Fruit fly (Drosophila melanogaster): ENCODE measurements around the gene HGTX.

Gene HGTX

DNA sequence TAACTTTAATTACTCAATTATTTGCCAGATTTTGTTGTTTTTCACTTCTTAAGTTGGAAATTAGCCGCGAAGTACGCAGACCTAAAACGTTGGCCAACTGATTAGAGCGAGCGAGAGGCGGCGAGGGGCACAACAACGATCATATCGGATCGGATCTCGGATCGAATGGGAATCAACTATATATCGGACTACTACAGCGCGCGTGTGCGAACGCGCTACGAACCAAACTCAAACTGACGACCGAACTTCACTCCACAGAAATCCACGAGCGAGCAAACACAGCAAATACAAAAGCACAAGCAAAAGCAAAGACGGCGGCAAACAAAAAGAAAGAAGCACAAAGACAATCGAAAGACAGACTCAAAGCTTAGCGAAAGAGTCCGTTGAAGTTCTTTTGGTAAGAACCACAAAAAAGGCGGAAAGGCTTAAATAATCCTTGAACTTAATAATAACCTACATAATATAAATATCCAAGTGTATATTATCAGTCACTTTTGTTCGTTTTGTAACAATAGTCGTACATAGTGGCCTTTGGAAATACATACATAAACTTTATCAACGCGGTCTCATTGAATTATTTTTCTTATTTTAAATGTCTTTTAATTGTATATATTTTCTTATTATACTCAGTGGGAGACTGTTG lies 63.2 kb downstream of the HGTX start, which contains the start of the genes bbg and CG43246 (continued):
- TF ChIP-seq Ets97D (GFP tag; optimal IDR thresholded peaks at IDR 0.05) (no peak), CG15514 (GFP tag; optimal IDR thresholded peaks at IDR 0.05) (peak; percentile 16), Hey (tag; optimal IDR thresholded peaks at IDR 0.05) (no peak), CkIIα-i1 (GFP tag; IDR thresholded peaks at IDR 0.05) (no peak), Lim3 (GFP tag; IDR thresholded peaks at IDR 0.05) (no peak), CG2889 (GFP tag; IDR thresholded peaks at IDR 0.05) (no peak), lab (GFP tag; optimal IDR thresholded peaks at IDR 0.05) (peak; percentile 11), CG10147 (GFP tag; optimal IDR thresholded peaks at IDR 0.05) (no peak), ci (GFP tag; IDR thresholded peaks at IDR 0.05) (0 out of 3 replicates have a peak, but pooled peaks have one; percentile 37), CG6791 (GFP tag; IDR thresholded peaks at IDR 0.05; ENCODE audit: partially characterized antibody) (peak; percentile 58; the same call in 1 of the 3 replicates), Dfd (GFP tag; optimal IDR thresholded peaks at IDR 0.05) (no peak), CG13424 (tag; optimal IDR thresholded peaks at IDR 0.05) (no peak), nerfin-1 (tag; optimal IDR thresholded peaks at IDR 0.05) (no peak), zen2 (GFP tag; IDR thresholded peaks at IDR 0.05; ENCODE audit: partially characterized antibody) (no peak), HmgZ (tag; optimal IDR thresholded peaks at IDR 0.05) (peak; percentile 6), caup (GFP tag; optimal IDR thresholded peaks at IDR 0.05; ENCODE audit: severe bottlenecking) (peak; percentile 5), CrebB (tag; optimal IDR thresholded peaks at IDR 0.05) (no peak), eve (GFP tag; optimal IDR thresholded peaks at IDR 0.05) (no peak), az2 (GFP tag; optimal IDR thresholded peaks at IDR 0.05) (no peak), oc (tag; optimal IDR thresholded peaks at IDR 0.05) (no peak), gce (GFP tag; IDR thresholded peaks at IDR 0.05) (no peak), NFAT (GFP tag; IDR thresholded peaks at IDR 0.05) (0 out of 2 replicates have a peak, but pooled peaks have one; percentile 40), chinmo (GFP tag; IDR thresholded peaks at IDR 0.05; ENCODE audit: partially characterized antibody) (peak; percentile 72; the same call in 1 of the 4 replicates), insv (GFP tag; optimal IDR thresholded peaks at IDR 0.05) (no peak), CG13287 (GFP tag; IDR thresholded peaks at IDR 0.05; ENCODE audit: partially characterized antibody) (0 out of 2 replicates have a peak, but pooled peaks have one; percentile 16), Deaf1 (tag; optimal IDR thresholded peaks at IDR 0.05) (peak; percentile 91), CG3163 (GFP tag; optimal IDR thresholded peaks at IDR 0.05) (no peak), Fer1 (GFP tag; optimal IDR thresholded peaks at IDR 0.05) (peak; percentile 18), CG8359 (GFP tag; optimal IDR thresholded peaks at IDR 0.05; ENCODE audit: borderline replicate concordance) (no peak), grn (GFP tag; optimal IDR thresholded peaks at IDR 0.05) (peak; percentile 96), CG13894 (tag; optimal IDR thresholded peaks at IDR 0.05) (peak; percentile 100), Bgb (GFP tag; IDR thresholded peaks at IDR 0.05; ENCODE audit: partially characterized antibody) (peak; percentile 44), CG5180 (GFP tag; optimal IDR thresholded peaks at IDR 0.05) (peak; percentile 96), run (tag; optimal IDR thresholded peaks at IDR 0.05) (no peak), luna (GFP tag; optimal IDR thresholded peaks at IDR 0.05) (no peak)

DNA sequence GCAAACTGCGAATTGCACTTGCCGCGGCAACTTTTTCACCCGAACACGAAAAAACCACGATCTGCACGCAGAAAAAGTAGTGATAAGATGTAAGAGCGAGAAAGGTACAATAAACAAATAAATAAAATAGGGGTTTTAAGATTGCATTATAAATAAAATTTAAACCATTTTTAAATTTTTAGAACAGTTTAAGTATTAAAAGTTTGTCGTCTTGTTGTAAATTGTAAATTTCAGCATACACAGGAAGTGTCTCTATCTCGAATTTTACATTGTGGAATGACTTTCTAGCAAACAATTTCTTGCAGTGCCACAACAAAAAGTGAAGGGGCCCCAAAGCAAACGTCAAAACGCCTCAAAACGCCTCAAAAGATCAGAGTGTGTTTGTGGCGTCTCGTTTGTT lies 64.7 kb downstream of the HGTX start:
- TF ChIP-seq gem (tag; optimal IDR thresholded peaks at IDR 0.05) (no peak), dysf (GFP tag; IDR thresholded peaks at IDR 0.05) (no peak), CG4360 (GFP tag; IDR thresholded peaks at IDR 0.05) (0 out of 2 replicates have a peak, but pooled peaks have one; percentile 20), Meics (GFP tag; optimal IDR thresholded peaks at IDR 0.05) (no peak), C15 (GFP tag; IDR thresholded peaks at IDR 0.05) (no peak), bsh (GFP tag; optimal IDR thresholded peaks at IDR 0.05) (peak in 1 of 2 experiments; percentile 54), Deaf1 (tag; optimal IDR thresholded peaks at IDR 0.05) (no peak), nom (GFP tag; optimal IDR thresholded peaks at IDR 0.05) (peak; percentile 3), crol (GFP tag; IDR thresholded peaks at IDR 0.05) (peak; percentile 37; the same call in 1 of the 2 replicates), eve (GFP tag; optimal IDR thresholded peaks at IDR 0.05) (no peak), CG17186 (GFP tag; optimal IDR thresholded peaks at IDR 0.05) (no peak), CG8765 (GFP tag; IDR thresholded peaks at IDR 0.05) (no peak), CG6791 (GFP tag; IDR thresholded peaks at IDR 0.05; ENCODE audit: partially characterized antibody) (no peak), Dref (GFP tag; IDR thresholded peaks at IDR 0.05) (no peak), Neu2 (GFP tag; optimal IDR thresholded peaks at IDR 0.05; ENCODE audit: borderline replicate concordance) (no peak), Drgx (GFP tag; IDR thresholded peaks at IDR 0.05) (peak; percentile 77)
